Fruit fly (Drosophila melanogaster) whole organism, wandering third instar larva: Measurements from ENCODE around the gene vig.

ENCODE experiments used
- Abd-B ChIP-seq: fragments of >200 bp; optimal IDR thresholded peaks from 2 replicates; lab custom pipeline; 2017; ENCODE audit warnings: missing biosample characterization, missing genetic modification characterization
- Dfd ChIP-seq: fragments of >200 bp; optimal IDR thresholded peaks from 2 replicates; lab custom pipeline; 2017; ENCODE audit warnings: missing biosample characterization, missing genetic modification characterization
- Mio ChIP-seq: sonication (Bioruptor generic); optimal IDR thresholded peaks from 2 replicates; lab custom pipeline; 2016; ENCODE audit warnings: missing biosample characterization, missing genetic modification characterization
- dl ChIP-seq, 2 experiments: fragments of 175-275, 200-275 bp in 1 of 2; fragments of 200-275 bp in 1 of 2; sonication (Bioruptor generic); optimal IDR thresholded peaks; lab custom pipeline; 2018; ENCODE audit warnings: mild to moderate bottlenecking in 2 of 2, missing biosample characterization in 2 of 2, missing genetic modification characterization in 2 of 2, moderate library complexity in 2 of 2; ENCODE audit not compliant: partially characterized antibody in 2 of 2, insufficient read depth in 1 of 2
- dmrt93B ChIP-seq: fragments of 200-800 bp; sonication (Bioruptor generic); optimal IDR thresholded peaks from 2 replicates; lab custom pipeline; 2018; ENCODE audit warnings: missing biosample characterization, mild to moderate bottlenecking, missing genetic modification characterization
- ey ChIP-seq: fragments of 200-800 bp; sonication (Bioruptor generic); optimal IDR thresholded peaks from 2 replicates; lab custom pipeline; 2016; ENCODE audit warnings: missing biosample characterization, missing genetic modification characterization
- fru ChIP-seq: fragments of 200-800 bp; sonication (Bioruptor generic); optimal IDR thresholded peaks from 3 replicates; lab custom pipeline; 2016; ENCODE audit warnings: missing biosample characterization, mild to moderate bottlenecking, missing genetic modification characterization
- jim ChIP-seq: fragments of 175-275, 200-325 bp; sonication (Bioruptor generic); optimal IDR thresholded peaks from 2 replicates; lab custom pipeline; 2016; ENCODE audit warnings: missing biosample characterization, mild to moderate bottlenecking, missing genetic modification characterization
- pan ChIP-seq: fragments of >200 bp; optimal IDR thresholded peaks from 2 replicates; lab custom pipeline; 2017
- psq ChIP-seq: fragments of 200-800 bp; sonication (Bioruptor generic); optimal IDR thresholded peaks from 3 replicates; lab custom pipeline; 2017; ENCODE audit warnings: missing biosample characterization, mild to moderate bottlenecking, missing genetic modification characterization, moderate library complexity
- rgr ChIP-seq: fragments of 200-800 bp; sonication (Bioruptor generic); optimal IDR thresholded peaks from 3 replicates; lab custom pipeline; 2016; ENCODE audit warnings: missing biosample characterization, mild to moderate bottlenecking, missing genetic modification characterization
- tai ChIP-seq: sonication (Bioruptor generic); optimal IDR thresholded peaks from 2 replicates; lab custom pipeline; 2016; ENCODE audit warnings: missing biosample characterization, missing genetic modification characterization
- usp ChIP-seq: fragments of >200 bp; optimal IDR thresholded peaks from 2 replicates; lab custom pipeline; 2017; ENCODE audit warnings: missing biosample characterization, missing genetic modification characterization

DNA sequence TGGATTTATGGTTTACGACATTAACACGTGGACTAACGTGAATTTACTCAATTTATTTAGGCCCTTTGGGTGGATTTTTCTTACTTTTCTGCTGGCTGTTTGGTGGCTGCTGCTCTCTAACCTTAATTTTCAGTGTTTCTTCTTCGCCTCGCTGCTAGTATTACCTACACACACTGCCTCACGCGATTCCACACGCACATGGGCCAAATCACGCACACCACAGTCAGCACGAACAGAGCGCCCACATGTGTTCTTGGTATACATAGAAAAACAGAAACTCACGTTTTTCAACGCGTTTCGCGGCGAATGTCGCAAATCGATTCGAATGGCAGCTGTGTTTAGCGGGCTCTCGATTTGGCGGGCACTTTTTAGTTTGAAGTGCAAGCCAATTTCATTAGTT, 2.3 kb downstream of the vig start:
- TF ChIP-seq ey (GFP tag; lab: Kevin White, UChicago) (no peak), psq (GFP tag; lab: Kevin White, UChicago) (peak; percentile 42), Dfd (no peak), fru (GFP tag; lab: Kevin White, UChicago) (no peak), dl (GFP tag; optimal IDR thresholded peaks at IDR 0.05; lab: Kevin White, UChicago; ENCODE audit: insufficient read depth in 1 of 2, partially characterized antibody in 2 of 2) (no peak), Abd-B (no peak), Mio (GFP tag; lab: Kevin White, UChicago) (no peak), dmrt93B (no peak), tai (peak; percentile 28), jim (no peak), usp (GFP tag; lab: Kevin White, UChicago) (no peak), pan (lab: Kevin White, UChicago) (no peak), rgr (GFP tag; lab: Kevin White, UChicago) (no peak)
